Fruit fly (Drosophila melanogaster) whole organism, wandering third instar larva: ENCODE measurements around the gene CG11456.

Source experiments
- Abd-B ChIP-seq: fragments of >200 bp; optimal IDR thresholded peaks from 2 replicates; lab custom pipeline; 2017; ENCODE audit warnings: missing biosample characterization, missing genetic modification characterization
- CG9705 ChIP-seq: fragments of 200-800 bp; sonication (Bioruptor generic); optimal IDR thresholded peaks from 2 replicates; lab custom pipeline; 2018; ENCODE audit warnings: missing biosample characterization, mild to moderate bottlenecking, missing genetic modification characterization
- Myc ChIP-seq: fragments of >200 bp; optimal IDR thresholded peaks from 2 replicates; lab custom pipeline; 2017
- Rel ChIP-seq, 2 experiments: fragments of 200-800 bp; sonication (Bioruptor generic) in 1 of 2; optimal IDR thresholded peaks; 2 replicates in 1 of 2; 3 replicates in 1 of 2; lab custom pipeline; 2016 to 2019; ENCODE audit warnings: mild to moderate bottlenecking in 2 of 2, missing biosample characterization in 2 of 2, missing genetic modification characterization in 2 of 2, moderate library complexity in 1 of 2
- br ChIP-seq: fragments of 200-800 bp; sonication (Bioruptor generic); optimal IDR thresholded peaks from 2 replicates; lab custom pipeline; 2016; ENCODE audit warnings: missing biosample characterization, missing genetic modification characterization
- dl ChIP-seq, 2 experiments: fragments of 175-275, 200-275 bp in 1 of 2; fragments of 200-275 bp in 1 of 2; sonication (Bioruptor generic); optimal IDR thresholded peaks; lab custom pipeline; 2018; ENCODE audit warnings: mild to moderate bottlenecking in 2 of 2, missing biosample characterization in 2 of 2, missing genetic modification characterization in 2 of 2, moderate library complexity in 2 of 2; ENCODE audit not compliant: partially characterized antibody in 2 of 2, insufficient read depth in 1 of 2
- dmrt93B ChIP-seq: fragments of 200-800 bp; sonication (Bioruptor generic); optimal IDR thresholded peaks from 2 replicates; lab custom pipeline; 2018; ENCODE audit warnings: missing biosample characterization, mild to moderate bottlenecking, missing genetic modification characterization
- lola ChIP-seq: fragments of >200 bp; optimal IDR thresholded peaks from 2 replicates; lab custom pipeline; 2017; ENCODE audit warnings: missing biosample characterization, missing genetic modification characterization
- pan ChIP-seq: fragments of >200 bp; optimal IDR thresholded peaks from 2 replicates; lab custom pipeline; 2017
- usp ChIP-seq: fragments of >200 bp; optimal IDR thresholded peaks from 2 replicates; lab custom pipeline; 2017; ENCODE audit warnings: missing biosample characterization, missing genetic modification characterization
- woc ChIP-seq: sonication (Bioruptor generic); optimal IDR thresholded peaks from 2 replicates; lab custom pipeline; 2016; ENCODE audit warnings: missing biosample characterization, mild to moderate bottlenecking, missing genetic modification characterization

- TF ChIP-seq CG9705 (GFP tag; lab: Kevin White, UChicago): no peak
- TF ChIP-seq pan: no peak
- TF ChIP-seq usp (GFP tag; lab: Kevin White, UChicago): no peak
- no peak for TF ChIP-seq dmrt93B (GFP tag; lab: Kevin White, UChicago)
- TF ChIP-seq Rel (GFP tag; optimal IDR thresholded peaks at IDR 0.05; lab: Kevin White, UChicago): no peak
- no peak for TF ChIP-seq Rel (tag; optimal IDR thresholded peaks at IDR 0.05; lab: Kevin White, UChicago)
- no peak for TF ChIP-seq br
- no peak for TF ChIP-seq Abd-B
- TF ChIP-seq lola (GFP tag; lab: Kevin White, UChicago): no peak
- TF ChIP-seq woc: no peak
- TF ChIP-seq Myc (lab: Kevin White, UChicago): no peak
- no peak for TF ChIP-seq dl (GFP tag; optimal IDR thresholded peaks at IDR 0.05; lab: Kevin White, UChicago; ENCODE audit: insufficient read depth in 1 of 2, partially characterized antibody in 2 of 2)
Measured at dm6 chr3L:20792693-20793092, 49.1 kb upstream of the CG11456 start, which contains the start of gene Six4.
